Worm (Caenorhabditis elegans): ENCODE results near the gene C45G9.8.

The C45G9.8 gene

ce11 chrIII:5027219-5027618 lies 26.2 kb downstream of the C45G9.8 start:
- TF ChIP-seq nhr-67 (tag; optimal IDR thresholded peaks at IDR 0.05) (no peak), zag-1 (tag; optimal IDR thresholded peaks at IDR 0.05) (no peak), lin-39 (tag; optimal IDR thresholded peaks at IDR 0.05) (no peak), egl-5 (tag; optimal IDR thresholded peaks at IDR 0.05) (no peak), tbx-2 (tag; optimal IDR thresholded peaks at IDR 0.05) (no peak)

ce11 chrIII:5026366-5026765 lies 27.1 kb downstream of the C45G9.8 start:
- TF ChIP-seq fkh-2 (tag; optimal IDR thresholded peaks at IDR 0.05) (no peak), pqm-1 (tag; optimal IDR thresholded peaks at IDR 0.05) (no peak), nhr-12 (tag; optimal IDR thresholded peaks at IDR 0.05) (no peak), elt-1 (tag; optimal IDR thresholded peaks at IDR 0.05) (no peak), snpc-4 (tag; optimal IDR thresholded peaks at IDR 0.05) (no peak), unc-62 (GFP tag; optimal IDR thresholded peaks at IDR 0.05) (no peak), ceh-28 (tag; optimal IDR thresholded peaks at IDR 0.05) (no peak), aly-2 (tag; optimal IDR thresholded peaks at IDR 0.05) (no peak), skn-1 (tag; optimal IDR thresholded peaks at IDR 0.05) (no peak)

- TF ChIP-seq nhr-67 (tag; optimal IDR thresholded peaks at IDR 0.05) (no peak), fkh-2 (tag; optimal IDR thresholded peaks at IDR 0.05) (no peak), aly-2 (tag; optimal IDR thresholded peaks at IDR 0.05) (no peak), ceh-82 (tag; optimal IDR thresholded peaks at IDR 0.05) (no peak), nhr-77 (tag; optimal IDR thresholded peaks at IDR 0.05) (no peak), nhr-43 (tag; optimal IDR thresholded peaks at IDR 0.05; ENCODE audit: poor library complexity, severe bottlenecking) (peak; percentile 86), nhr-25 (tag; optimal IDR thresholded peaks at IDR 0.05) (peak; percentile 68), elt-3 (tag; optimal IDR thresholded peaks at IDR 0.05) (no peak), mml-1 (tag; optimal IDR thresholded peaks at IDR 0.05) (no peak), nhr-12 (tag; optimal IDR thresholded peaks at IDR 0.05) (no peak), fkh-10 (GFP tag; optimal IDR thresholded peaks at IDR 0.05) (no peak), lsy-12 (tag; optimal IDR thresholded peaks at IDR 0.05) (peak; percentile 46), nhr-237 (tag; optimal IDR thresholded peaks at IDR 0.05) (no peak), jun-1 (tag; optimal IDR thresholded peaks at IDR 0.05) (no peak), ceh-16 (tag; optimal IDR thresholded peaks at IDR 0.05) (no peak), nhr-23 (tag; optimal IDR thresholded peaks at IDR 0.05) (peak; percentile 16), nfya-1 (tag; optimal IDR thresholded peaks at IDR 0.05; ENCODE audit: insufficient read depth) (peak; percentile 12), unc-39 (tag; optimal IDR thresholded peaks at IDR 0.05) (no peak), egl-27 (tag; optimal IDR thresholded peaks at IDR 0.05) (no peak), ztf-4 (tag; optimal IDR thresholded peaks at IDR 0.05) (no peak), nhr-28 (tag; optimal IDR thresholded peaks at IDR 0.05) (no peak), zag-1 (tag; optimal IDR thresholded peaks at IDR 0.05) (no peak), hmg-11 (tag; optimal IDR thresholded peaks at IDR 0.05) (no peak), ceh-9 (tag; optimal IDR thresholded peaks at IDR 0.05) (no peak), pha-4 (tag; optimal IDR thresholded peaks at IDR 0.05) (peak; percentile 71), ztf-11 (tag; optimal IDR thresholded peaks at IDR 0.05) (no peak), tbx-2 (tag; optimal IDR thresholded peaks at IDR 0.05) (peak; percentile 16), ama-1 (optimal IDR thresholded peaks at IDR 0.05) (peak; percentile 98), elt-2 (tag; optimal IDR thresholded peaks at IDR 0.05) (peak; percentile 30)
These were observed 28.3 kb downstream of the C45G9.8 start for ce11 chrIII:5025136-5025629.

ce11 chrIII:5024393-5024964 lies 29.0 kb downstream of the C45G9.8 start, which contains the start of gene pcf-11:
pcf-11 (plus strand) TSS chrIII:5024914.
- peak; percentile 3 for TF ChIP-seq sea-2 (GFP tag; optimal IDR thresholded peaks at IDR 0.05)
- TF ChIP-seq ceh-16 (tag; optimal IDR thresholded peaks at IDR 0.05): no peak
- peak; percentile 87 for TF ChIP-seq nfya-1 (tag; optimal IDR thresholded peaks at IDR 0.05; ENCODE audit: insufficient read depth)
- TF ChIP-seq ztf-11 (tag; optimal IDR thresholded peaks at IDR 0.05): no peak
- TF ChIP-seq ceh-28 (tag; optimal IDR thresholded peaks at IDR 0.05): peak; percentile 81
- no peak for TF ChIP-seq egl-5 (tag; optimal IDR thresholded peaks at IDR 0.05)
- peak; percentile 80 for TF ChIP-seq lin-15B (tag; optimal IDR thresholded peaks at IDR 0.05)
- TF ChIP-seq skn-1 (tag; optimal IDR thresholded peaks at IDR 0.05): peak; percentile 3
- TF ChIP-seq pha-4 (tag; optimal IDR thresholded peaks at IDR 0.05): peak; percentile 77
- no peak for TF ChIP-seq egl-27 (tag; optimal IDR thresholded peaks at IDR 0.05)
- no peak for TF ChIP-seq ceh-9 (tag; optimal IDR thresholded peaks at IDR 0.05)
- peak; percentile 28 for TF ChIP-seq nhr-25 (tag; optimal IDR thresholded peaks at IDR 0.05)
- TF ChIP-seq tbx-2 (tag; optimal IDR thresholded peaks at IDR 0.05): no peak
- TF ChIP-seq ztf-4 (tag; optimal IDR thresholded peaks at IDR 0.05): no peak
- TF ChIP-seq nhr-237 (tag; optimal IDR thresholded peaks at IDR 0.05): no peak
- no peak for TF ChIP-seq ceh-82 (tag; optimal IDR thresholded peaks at IDR 0.05)
- TF ChIP-seq eor-1 (tag; optimal IDR thresholded peaks at IDR 0.05): no peak
- TF ChIP-seq unc-62 (GFP tag; optimal IDR thresholded peaks at IDR 0.05): no peak
- TF ChIP-seq mml-1 (tag; optimal IDR thresholded peaks at IDR 0.05): no peak
- no peak for TF ChIP-seq nhr-12 (tag; optimal IDR thresholded peaks at IDR 0.05)
- no peak for TF ChIP-seq nhr-76 (tag; optimal IDR thresholded peaks at IDR 0.05)
- no peak for TF ChIP-seq lsy-12 (tag; optimal IDR thresholded peaks at IDR 0.05)
- no peak for TF ChIP-seq R02D3.7 (tag; optimal IDR thresholded peaks at IDR 0.05)
- peak; percentile 20 for TF ChIP-seq mdl-1 (tag; optimal IDR thresholded peaks at IDR 0.05)
- no peak for TF ChIP-seq nhr-28 (tag; optimal IDR thresholded peaks at IDR 0.05)
- no peak for TF ChIP-seq nhr-77 (tag; optimal IDR thresholded peaks at IDR 0.05)
- no peak for TF ChIP-seq fkh-10 (GFP tag; optimal IDR thresholded peaks at IDR 0.05)
- no peak for TF ChIP-seq nhr-11 (tag; optimal IDR thresholded peaks at IDR 0.05)
- no peak for TF ChIP-seq fkh-2 (tag; optimal IDR thresholded peaks at IDR 0.05)
- peak; percentile 56 for TF ChIP-seq hmg-11 (tag; optimal IDR thresholded peaks at IDR 0.05)
- TF ChIP-seq zag-1 (tag; optimal IDR thresholded peaks at IDR 0.05): no peak
- peak; percentile 6 for TF ChIP-seq pqm-1 (tag; optimal IDR thresholded peaks at IDR 0.05)
